Fruit fly (Drosophila melanogaster) whole organism, embryonic: ENCODE data around the gene CG15764.

Source experiments
- Asciz ChIP-seq: fragments of 200-800 bp; sonication (Bioruptor generic); optimal IDR thresholded peaks from 2 replicates; lab custom pipeline; 2017; ENCODE audit warnings: missing biosample characterization, mild to moderate bottlenecking, missing genetic modification characterization, missing genetic modification reagents
- CG10431 ChIP-seq: fragments of 200-800 bp; sonication (Bioruptor generic); optimal IDR thresholded peaks from 3 replicates; lab custom pipeline; 2018; ENCODE audit warnings: missing biosample characterization, mild to moderate bottlenecking, missing genetic modification characterization
- CG10979 ChIP-seq: fragments of 200-800 bp; sonication (Bioruptor generic); optimal IDR thresholded peaks from 2 replicates; lab custom pipeline; 2018; ENCODE audit warnings: missing biosample characterization, mild to moderate bottlenecking, missing genetic modification characterization, moderate library complexity
- CG13624 ChIP-seq: fragments of 200-800 bp; sonication (Bioruptor generic); optimal IDR thresholded peaks from 2 replicates; lab custom pipeline; 2016; ENCODE audit warnings: missing biosample characterization, missing genetic modification characterization
- CG13894 ChIP-seq: fragments of 200-800 bp; sonication (Bioruptor generic); optimal IDR thresholded peaks from 3 replicates; lab custom pipeline; 2018; ENCODE audit warnings: missing biosample characterization, mild to moderate bottlenecking, missing genetic modification characterization, moderate library complexity
- CG14050 ChIP-seq: fragments of 200-800 bp; sonication (Bioruptor generic); IDR thresholded peaks from 3 replicates; pipeline ENCODE4 v1.3.6; 2022; ENCODE audit warnings: missing biosample characterization, missing genetic modification characterization
- CG15269 ChIP-seq: fragments of 200-800 bp; sonication (Bioruptor generic); optimal IDR thresholded peaks from 2 replicates; lab custom pipeline; 2018; ENCODE audit warnings: missing biosample characterization, mild to moderate bottlenecking, missing genetic modification characterization, moderate library complexity
- CG16863 ChIP-seq: fragments of 200-800 bp; sonication (Bioruptor generic); optimal IDR thresholded peaks from 3 replicates; lab custom pipeline; 2016; ENCODE audit warnings: missing biosample characterization, missing genetic modification characterization
- CG30403 ChIP-seq: fragments of 200-800 bp; sonication (Bioruptor generic); optimal IDR thresholded peaks from 3 replicates; lab custom pipeline; 2016; ENCODE audit warnings: missing biosample characterization, missing genetic modification characterization
- CG3838 ChIP-seq: fragments of 200-800 bp; sonication (Bioruptor generic); optimal IDR thresholded peaks from 3 replicates; lab custom pipeline; 2016; ENCODE audit warnings: missing biosample characterization, missing genetic modification characterization
- CG4328 ChIP-seq: fragments of 200-800 bp; sonication (Bioruptor generic); optimal IDR thresholded peaks from 3 replicates; lab custom pipeline; 2017; ENCODE audit warnings: missing biosample characterization, missing genetic modification reagents, missing genetic modification characterization
- CG4730 ChIP-seq: fragments of 200-800 bp; sonication (Bioruptor generic); IDR thresholded peaks from 2 replicates; pipeline ENCODE4 v1.3.6; 2022; ENCODE audit warnings: missing biosample characterization, missing genetic modification characterization
- CG6175 ChIP-seq: fragments of 200-800 bp; sonication (Bioruptor generic); IDR thresholded peaks from 3 replicates; pipeline ENCODE4 v1.3.6; 2022; ENCODE audit warnings: missing biosample characterization, missing genetic modification characterization
- CG7786 ChIP-seq: fragments of 200-800 bp; sonication (Bioruptor generic); optimal IDR thresholded peaks from 2 replicates; lab custom pipeline; 2016; ENCODE audit warnings: missing biosample characterization, missing genetic modification characterization
- CG8281 ChIP-seq: fragments of 200-800 bp; sonication (Bioruptor generic); optimal IDR thresholded peaks from 2 replicates; lab custom pipeline; 2018; ENCODE audit warnings: missing biosample characterization, mild to moderate bottlenecking, missing genetic modification characterization, moderate library complexity
- CG9727 ChIP-seq: fragments of 200-800 bp; sonication (Bioruptor generic); optimal IDR thresholded peaks from 3 replicates; lab custom pipeline; 2017; ENCODE audit warnings: missing biosample characterization, mild to moderate bottlenecking, missing genetic modification characterization
- CkIIα-i1 ChIP-seq: fragments of 200-800 bp; sonication (Bioruptor generic); IDR thresholded peaks from 2 replicates; pipeline ENCODE4 v1.3.6; 2022; ENCODE audit warnings: missing biosample characterization, missing genetic modification characterization
- Deaf1 ChIP-seq: fragments of 200-800 bp; optimal IDR thresholded peaks from 3 replicates; lab custom pipeline; 2019; ENCODE audit warnings: missing biosample characterization, mild to moderate bottlenecking, missing genetic modification characterization, moderate library complexity
- Dll ChIP-seq: fragments of 200-800 bp; sonication (Bioruptor generic); IDR thresholded peaks from 4 replicates; pipeline ENCODE4 v1.3.6; 2022; ENCODE audit warnings: missing biosample characterization, missing genetic modification characterization; ENCODE audit not compliant: partially characterized antibody
- Elba2 ChIP-seq: fragments of 200-800 bp; sonication (Bioruptor generic); optimal IDR thresholded peaks from 3 replicates; lab custom pipeline; 2016; ENCODE audit warnings: missing biosample characterization, missing genetic modification characterization
- Ets97D ChIP-seq: fragments of 200-800 bp; sonication (Bioruptor generic); optimal IDR thresholded peaks from 3 replicates; lab custom pipeline; 2016; ENCODE audit warnings: missing biosample characterization, missing genetic modification characterization
- Lpt ChIP-seq: fragments of >200 bp; optimal IDR thresholded peaks from 2 replicates; lab custom pipeline; 2018; ENCODE audit warnings: missing biosample characterization, missing genetic modification characterization
- MESR4 ChIP-seq: fragments of 200-800 bp; sonication (Bioruptor generic); optimal IDR thresholded peaks from 2 replicates; lab custom pipeline; 2018; ENCODE audit warnings: missing biosample characterization, mild to moderate bottlenecking, missing genetic modification characterization, moderate library complexity
- NC2β ChIP-seq: fragments of 200-800 bp; sonication (Bioruptor generic); optimal IDR thresholded peaks from 2 replicates; lab custom pipeline; 2016; ENCODE audit warnings: missing biosample characterization, missing genetic modification characterization
- Opbp ChIP-seq: fragments of 200-800 bp; sonication (Bioruptor generic); IDR thresholded peaks from 3 replicates; pipeline ENCODE4 v1.3.6; 2022; ENCODE audit warnings: missing biosample characterization, missing genetic modification characterization; ENCODE audit not compliant: partially characterized antibody
- Pdp1 ChIP-seq, 2 experiments: fragments of 200-800 bp; sonication (Bioruptor generic); optimal IDR thresholded peaks; 3 replicates each; lab custom pipeline; 2016; ENCODE audit warnings: missing biosample characterization in 2 of 2, missing genetic modification characterization in 2 of 2, mild to moderate bottlenecking in 1 of 2, moderate library complexity in 1 of 2
- Rfx ChIP-seq: fragments of 200-800 bp; sonication (Bioruptor generic); IDR thresholded peaks from 2 replicates; pipeline ENCODE4 v1.3.6; 2022; ENCODE audit warnings: missing biosample characterization, missing genetic modification characterization
- YL-1 ChIP-seq: fragments of 200-800 bp; sonication (Bioruptor generic); optimal IDR thresholded peaks from 3 replicates; lab custom pipeline; 2017; ENCODE audit warnings: missing biosample characterization, mild to moderate bottlenecking, missing genetic modification characterization
- chinmo ChIP-seq: fragments of 200-800 bp; sonication (Bioruptor generic); IDR thresholded peaks from 4 replicates; pipeline ENCODE4 v1.3.6; 2022; ENCODE audit warnings: missing biosample characterization, missing genetic modification characterization; ENCODE audit not compliant: partially characterized antibody
- crol ChIP-seq: fragments of 200-800 bp; sonication (Bioruptor generic); IDR thresholded peaks from 2 replicates; pipeline ENCODE4 v1.3.6; 2022; ENCODE audit warnings: missing biosample characterization, missing genetic modification characterization
- dm ChIP-seq: fragments of 200-800 bp; sonication (Bioruptor generic); optimal IDR thresholded peaks from 3 replicates; lab custom pipeline; 2016; ENCODE audit warnings: missing biosample characterization, missing genetic modification characterization
- ken ChIP-seq: fragments of 200-800 bp; sonication (Bioruptor generic); IDR thresholded peaks from 3 replicates; pipeline ENCODE4 v1.3.6; 2022; ENCODE audit warnings: missing biosample characterization, missing genetic modification characterization
- lilli ChIP-seq: fragments of 200-800 bp; sonication (Bioruptor generic); optimal IDR thresholded peaks from 3 replicates; lab custom pipeline; 2016; ENCODE audit warnings: missing biosample characterization, missing genetic modification characterization
- mirr ChIP-seq: fragments of 200-800 bp; sonication (Bioruptor generic); optimal IDR thresholded peaks from 3 replicates; lab custom pipeline; 2018; ENCODE audit warnings: missing biosample characterization, mild to moderate bottlenecking, missing genetic modification characterization
- onecut ChIP-seq: fragments of 200-800 bp; sonication (Bioruptor generic); IDR thresholded peaks from 2 replicates; pipeline ENCODE4 v1.3.6; 2022; ENCODE audit warnings: missing biosample characterization, missing genetic modification characterization
- pros ChIP-seq: fragments of 200-800 bp; sonication (Bioruptor generic); optimal IDR thresholded peaks from 3 replicates; lab custom pipeline; 2019; ENCODE audit warnings: missing biosample characterization, mild to moderate bottlenecking, missing genetic modification characterization, moderate library complexity
- ro ChIP-seq: fragments of 200-800 bp; sonication (Bioruptor generic); IDR thresholded peaks from 2 replicates; pipeline ENCODE4 v1.3.6; 2022; ENCODE audit warnings: missing biosample characterization, missing genetic modification characterization
- sd ChIP-seq: fragments of 200-800 bp; sonication (Bioruptor generic); optimal IDR thresholded peaks from 3 replicates; lab custom pipeline; 2018; ENCODE audit warnings: missing biosample characterization, mild to moderate bottlenecking, missing genetic modification characterization, moderate library complexity
- tio ChIP-seq: fragments of 200-800 bp; sonication (Bioruptor generic); optimal IDR thresholded peaks from 2 replicates; lab custom pipeline; 2017; ENCODE audit warnings: missing biosample characterization, missing genetic modification characterization, inconsistent platforms
- toy ChIP-seq: fragments of 200-800 bp; sonication (Bioruptor generic); IDR thresholded peaks from 2 replicates; pipeline ENCODE4 v1.3.6; 2022; ENCODE audit warnings: missing biosample characterization, missing genetic modification characterization
- usp ChIP-seq: fragments of >200 bp; optimal IDR thresholded peaks from 2 replicates; lab custom pipeline; 2017; ENCODE audit warnings: missing biosample characterization, missing genetic modification characterization
- vnd ChIP-seq: fragments of 200-800 bp; sonication (Bioruptor generic); IDR thresholded peaks from 3 replicates; pipeline ENCODE4 v1.3.6; 2022; ENCODE audit warnings: missing biosample characterization, missing genetic modification characterization; ENCODE audit not compliant: partially characterized antibody

The CG15764 gene

DNA sequence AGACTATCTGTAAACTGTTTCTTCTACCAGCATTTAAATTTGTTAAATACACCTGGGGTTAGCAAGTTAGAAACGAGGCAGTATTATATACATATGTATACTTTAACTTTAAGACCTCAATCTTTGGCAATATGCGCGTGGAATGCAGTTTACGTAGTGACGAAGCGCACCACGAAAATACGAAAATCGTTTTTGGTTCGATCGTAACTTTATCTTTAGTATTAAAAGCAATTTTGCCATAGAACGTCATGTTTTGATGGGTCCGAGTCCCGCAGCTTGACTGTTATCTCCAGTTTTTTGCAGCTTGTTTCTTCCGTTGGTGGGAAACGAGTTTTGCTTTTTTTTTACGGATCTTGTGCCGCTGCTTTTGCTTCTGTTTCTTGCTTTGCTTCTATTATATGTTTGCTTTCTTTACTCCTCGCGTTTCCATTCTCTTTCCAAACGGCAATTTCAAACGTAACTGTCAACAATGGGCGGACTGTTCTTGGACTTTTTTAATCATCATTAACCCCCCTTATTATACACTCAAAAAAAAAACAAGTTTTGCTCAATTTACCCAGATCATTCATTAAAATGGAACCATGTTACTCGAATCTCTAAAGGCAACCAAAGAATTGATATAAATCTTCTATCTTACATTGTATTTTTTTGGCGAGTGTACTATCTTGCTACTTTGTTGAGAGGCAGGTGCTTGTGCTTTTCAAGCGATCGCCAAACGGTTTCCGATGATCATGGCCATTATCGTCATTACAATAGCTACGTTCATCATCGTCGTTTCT lies 23.0 kb downstream of the CG15764 start (continued):
- peak; percentile 66 for TF ChIP-seq CG7786
- peak; percentile 59 for TF ChIP-seq CG30403
- peak; percentile 45; the same call in 1 of the 3 replicates for TF ChIP-seq ken (GFP tag; lab: Robert Waterston, UW)
- no peak for TF ChIP-seq onecut
- no peak for TF ChIP-seq crol
- no peak for TF ChIP-seq Asciz
- TF ChIP-seq usp (GFP tag; lab: Kevin White, UChicago), result no peak
- no peak for TF ChIP-seq vnd
- no peak for TF ChIP-seq pros (GFP tag; lab: Kevin White, UChicago)
- TF ChIP-seq CG8281 (tag; lab: Kevin White, UChicago), result no peak
- no peak for TF ChIP-seq Deaf1
- TF ChIP-seq CG4328 (GFP tag; lab: Kevin White, UChicago), result no peak
- peak; percentile 66 for TF ChIP-seq lilli
- peak; percentile 27 for TF ChIP-seq tio
- TF ChIP-seq Rfx (GFP tag; lab: Robert Waterston, UW), result peak; percentile 60
- TF ChIP-seq CG13624 (GFP tag; lab: Kevin White, UChicago), result peak; percentile 65
- TF ChIP-seq CG14050 (GFP tag; lab: Robert Waterston, UW), result no peak
- no peak for TF ChIP-seq chinmo (GFP tag; lab: Robert Waterston, UW)
- no peak for TF ChIP-seq CG16863 (GFP tag; lab: Kevin White, UChicago)
- no peak for TF ChIP-seq ro (GFP tag; lab: Robert Waterston, UW)
- no peak for TF ChIP-seq CG13894 (tag; lab: Kevin White, UChicago)
- TF ChIP-seq Opbp (GFP tag; lab: Robert Waterston, UW), result no peak
- TF ChIP-seq Pdp1 (GFP tag; optimal IDR thresholded peaks at IDR 0.05; lab: Kevin White, UChicago), result peak in 1 of 2 experiments; percentile 36
- peak; percentile 7 for TF ChIP-seq CG15269 (tag; lab: Kevin White, UChicago)
- no peak for TF ChIP-seq mirr
- no peak for TF ChIP-seq Lpt (GFP tag; lab: Kevin White, UChicago)
- no peak for TF ChIP-seq Dll (GFP tag; lab: Robert Waterston, UW)
- TF ChIP-seq CG3838 (GFP tag; lab: Kevin White, UChicago), result no peak
- no peak for TF ChIP-seq Ets97D (GFP tag; lab: Kevin White, UChicago)
- TF ChIP-seq CG4730, result no peak
- peak; percentile 53 for TF ChIP-seq CG9727 (GFP tag; lab: Kevin White, UChicago)
- TF ChIP-seq NC2β (GFP tag; lab: Kevin White, UChicago), result no peak
- TF ChIP-seq MESR4 (GFP tag; lab: Kevin White, UChicago), result no peak
- TF ChIP-seq Elba2, result no peak
- TF ChIP-seq sd (tag; lab: Kevin White, UChicago), result no peak
- no peak for TF ChIP-seq CG10431 (GFP tag; lab: Kevin White, UChicago)
- peak; percentile 13 for TF ChIP-seq dm (GFP tag; lab: Kevin White, UChicago)
- TF ChIP-seq toy, result no peak
- TF ChIP-seq CkIIα-i1, result no peak
- TF ChIP-seq CG6175 (GFP tag; lab: Robert Waterston, UW), result no peak
- no peak for TF ChIP-seq YL-1 (GFP tag; lab: Kevin White, UChicago)
- TF ChIP-seq CG10979 (tag; lab: Kevin White, UChicago), result peak; percentile 15
